Worm (Caenorhabditis elegans): Measurements from ENCODE around the gene coh-4.

The coh-4 gene

ce11 chrV:4194587-4195211 lies 19.3 kb upstream of the coh-4 start, which contains the start of gene Y45G5AM.9 (continued):
- TF ChIP-seq Y53F4B.3 (GFP tag; IDR thresholded peaks at IDR 0.05) = no peak
- TF ChIP-seq ZK185.1 (tag; optimal IDR thresholded peaks at IDR 0.05; ENCODE audit: poor library complexity, severe bottlenecking) = no peak
- no peak for TF ChIP-seq Y95B8A.8 (GFP tag; IDR thresholded peaks at IDR 0.05)
- no peak for TF ChIP-seq let-526 (GFP tag; IDR thresholded peaks at IDR 0.05)
- peak; percentile 94 for TF ChIP-seq ztf-18 (tag; optimal IDR thresholded peaks at IDR 0.05)
- no peak for TF ChIP-seq B0035.1 (tag; optimal IDR thresholded peaks at IDR 0.05)
- no peak for TF ChIP-seq nhr-120 (GFP tag; IDR thresholded peaks at IDR 0.05)
- TF ChIP-seq rcor-1 (GFP tag; IDR thresholded peaks at IDR 0.05) = peak; percentile 37; the same call in 1 of the 2 replicates
- TF ChIP-seq F39B2.1 (GFP tag; IDR thresholded peaks at IDR 0.05) = no peak
- no peak for TF ChIP-seq fkh-3 (tag; optimal IDR thresholded peaks at IDR 0.05)
- peak; percentile 53 for TF ChIP-seq lin-54 (GFP tag; optimal IDR thresholded peaks at IDR 0.05)
- no peak for TF ChIP-seq T26A5.8 (tag; optimal IDR thresholded peaks at IDR 0.05)
- no peak for TF ChIP-seq sea-2 (GFP tag; IDR thresholded peaks at IDR 0.05)
- TF ChIP-seq F55B11.4 (tag; optimal IDR thresholded peaks at IDR 0.05; ENCODE audit: borderline replicate concordance, insufficient read depth) = no peak
- peak in 1 of 3 experiments; percentile 74 for TF ChIP-seq lin-35 (GFP tag; optimal IDR thresholded peaks at IDR 0.05)
- peak; percentile 65 for TF ChIP-seq nhr-80 (tag; optimal IDR thresholded peaks at IDR 0.05)
- no peak for TF ChIP-seq atf-7 (tag; optimal IDR thresholded peaks at IDR 0.05)
- no peak for TF ChIP-seq ceh-58 (GFP tag; IDR thresholded peaks at IDR 0.05)
- TF ChIP-seq athp-1 (tag; optimal IDR thresholded peaks at IDR 0.05) = no peak
- TF ChIP-seq mcd-1 (GFP tag; IDR thresholded peaks at IDR 0.05) = peak; percentile 79
- no peak for TF ChIP-seq repo-1 (tag; optimal IDR thresholded peaks at IDR 0.05)
- TF ChIP-seq let-607 (tag; optimal IDR thresholded peaks at IDR 0.05) = peak in 1 of 2 experiments; percentile 8
- TF ChIP-seq madf-3 (GFP tag; IDR thresholded peaks at IDR 0.05) = no peak
- TF ChIP-seq aptf-3 (GFP tag; IDR thresholded peaks at IDR 0.05) = no peak
- TF ChIP-seq T07F8.4 (tag; optimal IDR thresholded peaks at IDR 0.05) = no peak
- no peak for TF ChIP-seq madf-10 (tag; optimal IDR thresholded peaks at IDR 0.05)
- no peak for TF ChIP-seq mel-28 (tag; optimal IDR thresholded peaks at IDR 0.05; ENCODE audit: borderline replicate concordance)
- peak; percentile 29 for TF ChIP-seq ztf-26 (tag; optimal IDR thresholded peaks at IDR 0.05)
- peak; percentile 79 for TF ChIP-seq attf-5 (GFP tag; optimal IDR thresholded peaks at IDR 0.05)
- TF ChIP-seq cebp-1 (GFP tag; IDR thresholded peaks at IDR 0.05) = no peak
- peak; percentile 77 for TF ChIP-seq cebp-1 (tag; optimal IDR thresholded peaks at IDR 0.05)
- TF ChIP-seq zfh-2 (GFP tag; conservative IDR thresholded peaks at IDR 0.05) = peak; percentile 93
- TF ChIP-seq ceh-40 (GFP tag; IDR thresholded peaks at IDR 0.05) = no peak
- TF ChIP-seq hlh-26 (GFP tag; conservative IDR thresholded peaks at IDR 0.05) = no peak
- TF ChIP-seq zim-3 (tag; optimal IDR thresholded peaks at IDR 0.05) = no peak

- peak; percentile 66 for TF ChIP-seq ztf-26 (tag; optimal IDR thresholded peaks at IDR 0.05)
- no peak for TF ChIP-seq ztf-28 (GFP tag; IDR thresholded peaks at IDR 0.05)
- TF ChIP-seq lin-26 (GFP tag; IDR thresholded peaks at IDR 0.05) = no peak
- TF ChIP-seq sea-2 (GFP tag; IDR thresholded peaks at IDR 0.05) = no peak
- TF ChIP-seq ama-1 (optimal IDR thresholded peaks at IDR 0.05) = no peak
- no peak for TF ChIP-seq ama-1 (GFP tag; optimal IDR thresholded peaks at IDR 0.05)
- no peak for TF ChIP-seq B0336.3 (GFP tag; IDR thresholded peaks at IDR 0.05)
- no peak for TF ChIP-seq efl-1 (GFP tag; optimal IDR thresholded peaks at IDR 0.05)
- peak in 1 of 3 experiments; percentile 20 for TF ChIP-seq lin-35 (GFP tag; optimal IDR thresholded peaks at IDR 0.05)
- peak; percentile 24 for TF ChIP-seq lin-40 (tag; optimal IDR thresholded peaks at IDR 0.05)
- no peak for TF ChIP-seq sptf-2 (GFP tag; optimal IDR thresholded peaks at IDR 0.05)
These were observed 17.4 kb upstream of the coh-4 start for ce11 chrV:4192688-4193471.

Measured in whole organism, young adult.